Fruit fly (Drosophila melanogaster) whole organism, wandering third instar larva: ENCODE measurements around the gene Nmnat.

Source experiments
- Abd-B ChIP-seq: fragments of >200 bp; optimal IDR thresholded peaks from 2 replicates; lab custom pipeline; 2017; ENCODE audit warnings: missing biosample characterization, missing genetic modification characterization
- CG32264 ChIP-seq: fragments of 200-800 bp; sonication (Bioruptor generic); optimal IDR thresholded peaks from 2 replicates; lab custom pipeline; 2016; ENCODE audit warnings: missing biosample characterization, missing genetic modification characterization
- CG9705 ChIP-seq: fragments of 200-800 bp; sonication (Bioruptor generic); optimal IDR thresholded peaks from 2 replicates; lab custom pipeline; 2018; ENCODE audit warnings: missing biosample characterization, mild to moderate bottlenecking, missing genetic modification characterization
- CrebA ChIP-seq: fragments of 200-800 bp; sonication (Bioruptor generic); optimal IDR thresholded peaks from 2 replicates; lab custom pipeline; 2016; ENCODE audit warnings: missing biosample characterization, mild to moderate bottlenecking, missing genetic modification characterization, borderline replicate concordance
- Dfd ChIP-seq: fragments of >200 bp; optimal IDR thresholded peaks from 2 replicates; lab custom pipeline; 2017; ENCODE audit warnings: missing biosample characterization, missing genetic modification characterization
- Dif ChIP-seq: fragments of 200-275, 200-300 bp; sonication (Bioruptor generic); optimal IDR thresholded peaks from 2 replicates; lab custom pipeline; 2018; ENCODE audit warnings: missing biosample characterization, missing genetic modification characterization; ENCODE audit not compliant: partially characterized antibody
- GATAd ChIP-seq: sonication (Bioruptor generic); optimal IDR thresholded peaks from 2 replicates; lab custom pipeline; 2016; ENCODE audit warnings: missing biosample characterization, missing genetic modification characterization
- HLH106 ChIP-seq: fragments of 200-800 bp; optimal IDR thresholded peaks from 3 replicates; lab custom pipeline; 2019; ENCODE audit warnings: missing biosample characterization, mild to moderate bottlenecking, missing genetic modification characterization, moderate library complexity
- Hnf4 ChIP-seq: fragments of 200-800 bp; sonication (Bioruptor generic); optimal IDR thresholded peaks from 2 replicates; lab custom pipeline; 2016; ENCODE audit warnings: missing biosample characterization, mild to moderate bottlenecking, missing genetic modification characterization
- Hr78 ChIP-seq: fragments of >200 bp; optimal IDR thresholded peaks from 2 replicates; lab custom pipeline; 2017; ENCODE audit warnings: missing biosample characterization, missing genetic modification characterization
- Hr83 ChIP-seq: fragments of 200-300 bp; sonication (Bioruptor generic); optimal IDR thresholded peaks from 2 replicates; lab custom pipeline; 2016; ENCODE audit warnings: missing biosample characterization, mild to moderate bottlenecking, missing genetic modification characterization, moderate library complexity; ENCODE audit not compliant: poor library complexity, severe bottlenecking
- Mio ChIP-seq: sonication (Bioruptor generic); optimal IDR thresholded peaks from 2 replicates; lab custom pipeline; 2016; ENCODE audit warnings: missing biosample characterization, missing genetic modification characterization
- Myc ChIP-seq: fragments of >200 bp; optimal IDR thresholded peaks from 2 replicates; lab custom pipeline; 2017
- N ChIP-seq: fragments of >200 bp; optimal IDR thresholded peaks from 2 replicates; lab custom pipeline; 2018; ENCODE audit warnings: missing biosample characterization, missing external identifiers, missing genetic modification characterization
- OdsH ChIP-seq: fragments of 200-800 bp; sonication (Bioruptor generic); optimal IDR thresholded peaks from 2 replicates; lab custom pipeline; 2016; ENCODE audit warnings: missing biosample characterization, mild to moderate bottlenecking, missing genetic modification characterization
- Rel ChIP-seq, 2 experiments: fragments of 200-800 bp; sonication (Bioruptor generic) in 1 of 2; optimal IDR thresholded peaks; 2 replicates in 1 of 2; 3 replicates in 1 of 2; lab custom pipeline; 2016 to 2019; ENCODE audit warnings: mild to moderate bottlenecking in 2 of 2, missing biosample characterization in 2 of 2, missing genetic modification characterization in 2 of 2, moderate library complexity in 1 of 2
- Sp1 ChIP-seq: fragments of 200-800 bp; sonication (Bioruptor generic); optimal IDR thresholded peaks from 3 replicates; lab custom pipeline; 2019; ENCODE audit warnings: missing biosample characterization, mild to moderate bottlenecking, missing genetic modification characterization, moderate library complexity
- Vsx2 ChIP-seq: fragments of 200-300, 225-300 bp; sonication (Bioruptor generic); optimal IDR thresholded peaks from 2 replicates; lab custom pipeline; 2018; ENCODE audit warnings: missing biosample characterization, missing genetic modification characterization; ENCODE audit not compliant: partially characterized antibody
- br ChIP-seq: fragments of 200-800 bp; sonication (Bioruptor generic); optimal IDR thresholded peaks from 2 replicates; lab custom pipeline; 2016; ENCODE audit warnings: missing biosample characterization, missing genetic modification characterization
- brk ChIP-seq: fragments of 200-800 bp; sonication (Bioruptor generic); optimal IDR thresholded peaks from 2 replicates; lab custom pipeline; 2016; ENCODE audit warnings: missing biosample characterization, mild to moderate bottlenecking, missing genetic modification characterization
- dmrt93B ChIP-seq: fragments of 200-800 bp; sonication (Bioruptor generic); optimal IDR thresholded peaks from 2 replicates; lab custom pipeline; 2018; ENCODE audit warnings: missing biosample characterization, mild to moderate bottlenecking, missing genetic modification characterization
- ey ChIP-seq: fragments of 200-800 bp; sonication (Bioruptor generic); optimal IDR thresholded peaks from 2 replicates; lab custom pipeline; 2016; ENCODE audit warnings: missing biosample characterization, missing genetic modification characterization
- fru ChIP-seq: fragments of 200-800 bp; sonication (Bioruptor generic); optimal IDR thresholded peaks from 3 replicates; lab custom pipeline; 2016; ENCODE audit warnings: missing biosample characterization, mild to moderate bottlenecking, missing genetic modification characterization
- h ChIP-seq: fragments of 200-800 bp; sonication (Bioruptor generic); optimal IDR thresholded peaks from 3 replicates; lab custom pipeline; 2016; ENCODE audit warnings: missing biosample characterization, mild to moderate bottlenecking, missing genetic modification characterization
- jim ChIP-seq: fragments of 175-275, 200-325 bp; sonication (Bioruptor generic); optimal IDR thresholded peaks from 2 replicates; lab custom pipeline; 2016; ENCODE audit warnings: missing biosample characterization, mild to moderate bottlenecking, missing genetic modification characterization
- lola ChIP-seq: fragments of >200 bp; optimal IDR thresholded peaks from 2 replicates; lab custom pipeline; 2017; ENCODE audit warnings: missing biosample characterization, missing genetic modification characterization
- psq ChIP-seq: fragments of 200-800 bp; sonication (Bioruptor generic); optimal IDR thresholded peaks from 3 replicates; lab custom pipeline; 2017; ENCODE audit warnings: missing biosample characterization, mild to moderate bottlenecking, missing genetic modification characterization, moderate library complexity
- rgr ChIP-seq: fragments of 200-800 bp; sonication (Bioruptor generic); optimal IDR thresholded peaks from 3 replicates; lab custom pipeline; 2016; ENCODE audit warnings: missing biosample characterization, mild to moderate bottlenecking, missing genetic modification characterization
- sage ChIP-seq: fragments of 200-800 bp; sonication (Bioruptor generic); optimal IDR thresholded peaks from 2 replicates; lab custom pipeline; 2016; ENCODE audit warnings: missing biosample characterization, mild to moderate bottlenecking, missing genetic modification characterization
- sv ChIP-seq: fragments of 200-800 bp; sonication (Bioruptor generic); optimal IDR thresholded peaks from 3 replicates; lab custom pipeline; 2016; ENCODE audit warnings: missing biosample characterization, missing genetic modification characterization
- tai ChIP-seq: sonication (Bioruptor generic); optimal IDR thresholded peaks from 2 replicates; lab custom pipeline; 2016; ENCODE audit warnings: missing biosample characterization, missing genetic modification characterization
- usp ChIP-seq: fragments of >200 bp; optimal IDR thresholded peaks from 2 replicates; lab custom pipeline; 2017; ENCODE audit warnings: missing biosample characterization, missing genetic modification characterization
- woc ChIP-seq: sonication (Bioruptor generic); optimal IDR thresholded peaks from 2 replicates; lab custom pipeline; 2016; ENCODE audit warnings: missing biosample characterization, mild to moderate bottlenecking, missing genetic modification characterization

Gene Nmnat

dm6 chr3R:24944920-24945853 is at the start of gene Nmnat, which contains the start of gene ssh:
Nmnat (plus strand) TSS chr3R:24945237.
ssh (minus strand) TSS chr3R:24944956.
- peak; percentile 34 for TF ChIP-seq CG9705
- no peak for TF ChIP-seq tai (GFP tag; lab: Kevin White, UChicago)
- peak; percentile 20 for TF ChIP-seq CG32264
- TF ChIP-seq Mio (GFP tag; lab: Kevin White, UChicago) = no peak
- no peak for TF ChIP-seq sv (GFP tag; lab: Kevin White, UChicago)
- TF ChIP-seq woc = no peak
- TF ChIP-seq ey (GFP tag; lab: Kevin White, UChicago) = peak; percentile 33
- no peak for TF ChIP-seq N (GFP tag; lab: Kevin White, UChicago)
- TF ChIP-seq Hr83 (GFP tag; lab: Kevin White, UChicago) = peak; percentile 51
- TF ChIP-seq Myc (lab: Kevin White, UChicago) = no peak
- no peak for TF ChIP-seq Hr78 (GFP tag; lab: Kevin White, UChicago)
- no peak for TF ChIP-seq Rel (GFP tag; optimal IDR thresholded peaks at IDR 0.05; lab: Kevin White, UChicago)
- TF ChIP-seq Rel (tag; optimal IDR thresholded peaks at IDR 0.05; lab: Kevin White, UChicago) = peak; percentile 23
- TF ChIP-seq OdsH (GFP tag; lab: Kevin White, UChicago) = peak; percentile 39
- no peak for TF ChIP-seq usp (GFP tag; lab: Kevin White, UChicago)
- TF ChIP-seq br (GFP tag; lab: Kevin White, UChicago) = peak; percentile 48
- TF ChIP-seq Hnf4 (GFP tag; lab: Kevin White, UChicago) = no peak
- peak; percentile 35 for TF ChIP-seq Sp1 (GFP tag; lab: Kevin White, UChicago)
- peak; percentile 48 for TF ChIP-seq rgr (GFP tag; lab: Kevin White, UChicago)
- TF ChIP-seq psq (GFP tag; lab: Kevin White, UChicago) = peak; percentile 79
- peak; percentile 35 for TF ChIP-seq HLH106
- TF ChIP-seq sage = no peak
- peak; percentile 63 for TF ChIP-seq fru
- TF ChIP-seq h (GFP tag; lab: Kevin White, UChicago) = peak; percentile 70

- TF ChIP-seq sage = no peak
- TF ChIP-seq rgr (GFP tag; lab: Kevin White, UChicago) = no peak
- TF ChIP-seq Rel (GFP tag; optimal IDR thresholded peaks at IDR 0.05; lab: Kevin White, UChicago) = no peak
- no peak for TF ChIP-seq Rel (tag; optimal IDR thresholded peaks at IDR 0.05; lab: Kevin White, UChicago)
- TF ChIP-seq Sp1 (GFP tag; lab: Kevin White, UChicago) = no peak
- no peak for TF ChIP-seq N (GFP tag; lab: Kevin White, UChicago)
- TF ChIP-seq tai (GFP tag; lab: Kevin White, UChicago) = no peak
- no peak for TF ChIP-seq HLH106
- TF ChIP-seq brk (GFP tag; lab: Kevin White, UChicago) = no peak
- no peak for TF ChIP-seq br (GFP tag; lab: Kevin White, UChicago)
- TF ChIP-seq psq (GFP tag; lab: Kevin White, UChicago) = no peak
- TF ChIP-seq CG32264 = no peak
- TF ChIP-seq jim (GFP tag; lab: Kevin White, UChicago) = no peak
- no peak for TF ChIP-seq Dif (GFP tag; lab: Kevin White, UChicago)
- no peak for TF ChIP-seq Dfd (GFP tag; lab: Kevin White, UChicago)
- TF ChIP-seq Vsx2 (GFP tag; lab: Kevin White, UChicago) = no peak
- no peak for TF ChIP-seq CrebA (GFP tag; lab: Kevin White, UChicago)
These were observed 44.2 kb upstream of the Nmnat start, which contains the start of gene CG10845 for dm6 chr3R:24900816-24901215. CG10845 (plus strand) TSS chr3R:24901116.

- TF ChIP-seq brk (GFP tag; lab: Kevin White, UChicago) (no peak), Rel (GFP tag; optimal IDR thresholded peaks at IDR 0.05; lab: Kevin White, UChicago) (no peak), Rel (tag; optimal IDR thresholded peaks at IDR 0.05; lab: Kevin White, UChicago) (no peak), Abd-B (no peak), Dif (GFP tag; lab: Kevin White, UChicago) (no peak), Hr78 (GFP tag; lab: Kevin White, UChicago) (no peak), GATAd (GFP tag; lab: Kevin White, UChicago) (no peak), sage (no peak), Sp1 (GFP tag; lab: Kevin White, UChicago) (no peak), usp (GFP tag; lab: Kevin White, UChicago) (no peak), Myc (lab: Kevin White, UChicago) (no peak), OdsH (GFP tag; lab: Kevin White, UChicago) (no peak), br (GFP tag; lab: Kevin White, UChicago) (no peak), N (GFP tag; lab: Kevin White, UChicago) (no peak), fru (no peak), lola (GFP tag; lab: Kevin White, UChicago) (no peak), dmrt93B (GFP tag; lab: Kevin White, UChicago) (no peak)
These were observed 38.9 kb upstream of the Nmnat start, which contains the start of gene CG13643 for dm6 chr3R:24905959-24906634. CG13643 (minus strand) TSS chr3R:24906004.
